Worm (Caenorhabditis elegans): Measurements from ENCODE around the gene fbxb-83.

The fbxb-83 gene

ce11 chrIII:154168-154567 is 9.2 kb upstream of the fbxb-83 start (continued):
- TF ChIP-seq isw-1 (GFP tag; IDR thresholded peaks at IDR 0.05) (no peak), ceh-88 (GFP tag; IDR thresholded peaks at IDR 0.05) (no peak), blmp-1 (tag; optimal IDR thresholded peaks at IDR 0.05) (no peak), F16B12.6 (tag; optimal IDR thresholded peaks at IDR 0.05) (no peak), unc-30 (tag; optimal IDR thresholded peaks at IDR 0.05) (no peak), lin-14 (GFP tag; optimal IDR thresholded peaks at IDR 0.05) (no peak), lin-35 (GFP tag; optimal IDR thresholded peaks at IDR 0.05) (peak in 1 of 2 experiments; percentile 62), nhr-71 (tag; optimal IDR thresholded peaks at IDR 0.05) (no peak), nhr-20 (tag; optimal IDR thresholded peaks at IDR 0.05) (no peak), ets-5 (GFP tag; IDR thresholded peaks at IDR 0.05) (no peak), Y116A8C.19 (tag; optimal IDR thresholded peaks at IDR 0.05; ENCODE audit: borderline replicate concordance) (no peak), ceh-90 (tag; optimal IDR thresholded peaks at IDR 0.05) (no peak), snu-23 (GFP tag; optimal IDR thresholded peaks at IDR 0.05) (no peak), lir-3 (tag; optimal IDR thresholded peaks at IDR 0.05; ENCODE audit: poor library complexity) (no peak), nhr-90 (tag; optimal IDR thresholded peaks at IDR 0.05; ENCODE audit: poor library complexity) (peak; percentile 61), fkh-8 (tag; optimal IDR thresholded peaks at IDR 0.05) (no peak), lin-15B (tag; optimal IDR thresholded peaks at IDR 0.05) (no peak), efl-3 (GFP tag; optimal IDR thresholded peaks at IDR 0.05) (no peak), efl-1 (optimal IDR thresholded peaks at IDR 0.05) (no peak), efl-1 (GFP tag; optimal IDR thresholded peaks at IDR 0.05 in 1 of 2) (no peak), ztf-4 (tag; optimal IDR thresholded peaks at IDR 0.05) (no peak), sox-4 (tag; optimal IDR thresholded peaks at IDR 0.05) (no peak), snpc-4 (tag; optimal IDR thresholded peaks at IDR 0.05) (no peak), hlh-4 (tag; optimal IDR thresholded peaks at IDR 0.05) (no peak), nhr-11 (tag; optimal IDR thresholded peaks at IDR 0.05) (no peak), unc-62 (GFP tag; optimal IDR thresholded peaks at IDR 0.05) (no peak), grh-1 (GFP tag; IDR thresholded peaks at IDR 0.05) (no peak), jun-1 (tag; optimal IDR thresholded peaks at IDR 0.05) (peak; percentile 93), hlh-17 (GFP tag; optimal IDR thresholded peaks at IDR 0.05; ENCODE audit: borderline replicate concordance) (no peak), tbx-2 (tag; optimal IDR thresholded peaks at IDR 0.05) (no peak), ama-1 (optimal IDR thresholded peaks at IDR 0.05) (no peak), pax-3 (tag; optimal IDR thresholded peaks at IDR 0.05) (peak; percentile 34), nhr-77 (tag; optimal IDR thresholded peaks at IDR 0.05) (no peak), irx-1 (tag; optimal IDR thresholded peaks at IDR 0.05) (no peak), fkh-10 (GFP tag; optimal IDR thresholded peaks at IDR 0.05) (no peak), nhr-47 (tag; optimal IDR thresholded peaks at IDR 0.05) (no peak), egl-13 (tag; optimal IDR thresholded peaks at IDR 0.05) (no peak), skn-1 (tag; optimal IDR thresholded peaks at IDR 0.05) (no peak), nhr-28 (tag; optimal IDR thresholded peaks at IDR 0.05) (no peak), lsy-2 (tag; optimal IDR thresholded peaks at IDR 0.05) (no peak), aly-2 (tag; optimal IDR thresholded peaks at IDR 0.05) (no peak), xbp-1 (tag; optimal IDR thresholded peaks at IDR 0.05) (no peak), zag-1 (tag; optimal IDR thresholded peaks at IDR 0.05) (no peak), nhr-19 (GFP tag; conservative IDR thresholded peaks at IDR 0.05) (peak; percentile 12; the same call in 1 of the 2 replicates), nhr-237 (tag; optimal IDR thresholded peaks at IDR 0.05) (no peak), fkh-4 (tag; optimal IDR thresholded peaks at IDR 0.05; ENCODE audit: borderline replicate concordance) (no peak), lin-39 (tag; optimal IDR thresholded peaks at IDR 0.05) (no peak), C16A3.4 (tag; optimal IDR thresholded peaks at IDR 0.05) (no peak), mef-2 (tag; optimal IDR thresholded peaks at IDR 0.05) (no peak), nhr-84 (tag; optimal IDR thresholded peaks at IDR 0.05) (no peak), unc-86 (tag; optimal IDR thresholded peaks at IDR 0.05) (no peak), lin-13 (GFP tag; optimal IDR thresholded peaks at IDR 0.05) (no peak), ceh-8 (GFP tag; optimal IDR thresholded peaks at IDR 0.05) (no peak), dsc-1 (tag; optimal IDR thresholded peaks at IDR 0.05) (no peak), dpl-1 (GFP tag; optimal IDR thresholded peaks at IDR 0.05) (no peak)
